Fruit fly (Drosophila melanogaster): Measurements from ENCODE around the gene CG12659.

dm6 chrX:8569639-8570038, 21.9 kb downstream of the CG12659 start:
- TF ChIP-seq EcR (GFP tag; optimal IDR thresholded peaks at IDR 0.05) (no peak), psq (optimal IDR thresholded peaks at IDR 0.05) (no peak)

Data from whole organism.